Fruit fly (Drosophila melanogaster) whole organism, pupa: ENCODE measurements around the gene CG7299.

Source experiments
- CG10348 ChIP-seq: fragments of 200-800 bp; sonication (Bioruptor generic); IDR thresholded peaks from 2 replicates; pipeline ENCODE4 v1.3.6; 2022; ENCODE audit warnings: missing biosample characterization, missing genetic modification characterization
- CG13204 ChIP-seq: fragments of 200-800 bp; sonication (Bioruptor generic); optimal IDR thresholded peaks from 2 replicates; lab custom pipeline; 2018; ENCODE audit warnings: missing biosample characterization, mild to moderate bottlenecking, missing genetic modification characterization, moderate library complexity
- CG14655 ChIP-seq: fragments of 200-800 bp; sonication (Bioruptor generic); optimal IDR thresholded peaks from 3 replicates; lab custom pipeline; 2017; ENCODE audit warnings: mild to moderate bottlenecking, missing biosample characterization, missing genetic modification reagents, missing genetic modification characterization
- CG15710 ChIP-seq: fragments of 200-800 bp; sonication (Bioruptor generic); optimal IDR thresholded peaks from 2 replicates; lab custom pipeline; 2018; ENCODE audit warnings: missing biosample characterization, mild to moderate bottlenecking, missing genetic modification characterization, moderate library complexity
- CG17806 ChIP-seq: fragments of 200-800 bp; sonication (Bioruptor generic); optimal IDR thresholded peaks from 2 replicates; lab custom pipeline; 2018; ENCODE audit warnings: missing biosample characterization, mild to moderate bottlenecking, missing genetic modification characterization, moderate library complexity
- CG8159 ChIP-seq: fragments of 200-800 bp; sonication (Bioruptor generic); optimal IDR thresholded peaks from 3 replicates; lab custom pipeline; 2018; ENCODE audit warnings: missing biosample characterization, mild to moderate bottlenecking, missing genetic modification characterization, moderate library complexity
- D1 ChIP-seq: fragments of 200-800 bp; sonication (Bioruptor generic); optimal IDR thresholded peaks from 2 replicates; lab custom pipeline; 2018; ENCODE audit warnings: missing biosample characterization, mild to moderate bottlenecking, missing genetic modification characterization, moderate library complexity
- EcR ChIP-seq: fragments of 200-800 bp; sonication (Bioruptor generic); optimal IDR thresholded peaks from 3 replicates; lab custom pipeline; 2019; ENCODE audit warnings: missing biosample characterization, missing genetic modification characterization, mild to moderate bottlenecking, moderate library complexity, missing genetic modification reagents
- Pif1A ChIP-seq: fragments of 200-800 bp; sonication (Bioruptor generic); optimal IDR thresholded peaks from 3 replicates; lab custom pipeline; 2016; ENCODE audit warnings: missing biosample characterization, missing genetic modification characterization
- Snoo ChIP-seq: fragments of 200-800 bp; sonication (Bioruptor generic); optimal IDR thresholded peaks from 3 replicates; lab custom pipeline; 2017; ENCODE audit warnings: missing biosample characterization, mild to moderate bottlenecking, missing genetic modification characterization, inconsistent platforms
- gl ChIP-seq: fragments of 200-800 bp; sonication (Bioruptor generic); optimal IDR thresholded peaks from 2 replicates; lab custom pipeline; 2018; ENCODE audit warnings: missing biosample characterization, mild to moderate bottlenecking, missing genetic modification characterization

dm6 chr2L:10721535-10721934 lies 37.3 kb upstream of the CG7299 start:
- no peak for TF ChIP-seq Pif1A (GFP tag; lab: Kevin White, UChicago)
- no peak for TF ChIP-seq CG8159 (tag; lab: Kevin White, UChicago)
- TF ChIP-seq CG17806 (tag; lab: Kevin White, UChicago) = no peak
- TF ChIP-seq CG15710 (tag; lab: Kevin White, UChicago) = no peak
- no peak for TF ChIP-seq CG14655
- no peak for TF ChIP-seq EcR
- peak; percentile 56 for TF ChIP-seq D1 (tag; lab: Kevin White, UChicago)
- no peak for TF ChIP-seq CG10348 (GFP tag; lab: Robert Waterston, UW)
- no peak for TF ChIP-seq Snoo (tag; lab: Kevin White, UChicago)
- no peak for TF ChIP-seq gl (tag; lab: Kevin White, UChicago)
- no peak for TF ChIP-seq CG13204 (GFP tag; lab: Kevin White, UChicago)
